Worm (Caenorhabditis elegans): ENCODE data around the gene emb-5.

DNA sequence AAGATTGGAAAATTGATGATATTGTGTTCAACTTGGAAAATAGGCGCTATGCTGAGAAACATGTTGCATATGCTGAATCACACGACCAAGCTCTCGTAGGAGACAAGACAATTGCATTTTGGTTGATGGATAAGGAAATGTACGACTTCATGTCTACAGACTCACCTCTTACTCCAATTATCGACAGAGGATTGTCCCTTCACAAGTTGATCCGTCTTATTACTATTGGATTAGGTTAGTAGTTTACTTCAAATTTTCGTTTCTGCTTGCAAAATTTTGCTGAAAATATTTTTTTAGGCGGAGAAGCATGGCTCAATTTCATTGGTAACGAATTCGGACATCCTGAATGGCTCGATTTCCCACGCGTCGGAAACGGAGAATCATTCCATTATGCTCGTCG, 23.6 kb downstream of the emb-5 start:
- TF ChIP-seq nhr-28 (tag; optimal IDR thresholded peaks at IDR 0.05): no peak
- TF ChIP-seq skn-1 (tag; optimal IDR thresholded peaks at IDR 0.05): no peak
- TF ChIP-seq set-16 (GFP tag; IDR thresholded peaks at IDR 0.05): no peak
- no peak for TF ChIP-seq mxl-3 (GFP tag; optimal IDR thresholded peaks at IDR 0.05)
- TF ChIP-seq ceh-20 (GFP tag; IDR thresholded peaks at IDR 0.05): no peak
- TF ChIP-seq nhr-25 (tag; optimal IDR thresholded peaks at IDR 0.05; ENCODE audit: borderline replicate concordance, insufficient read depth): no peak
- no peak for TF ChIP-seq daf-16 (GFP tag; optimal IDR thresholded peaks at IDR 0.05)
- TF ChIP-seq daf-16 (tag; optimal IDR thresholded peaks at IDR 0.05): no peak
- no peak for TF ChIP-seq ama-1 (optimal IDR thresholded peaks at IDR 0.05)
- TF ChIP-seq snpc-1.2 (GFP tag; IDR thresholded peaks at IDR 0.05): no peak
- TF ChIP-seq ceh-82 (tag; optimal IDR thresholded peaks at IDR 0.05): no peak
- no peak for TF ChIP-seq dmd-9 (GFP tag; IDR thresholded peaks at IDR 0.05)
- no peak for TF ChIP-seq hlh-30 (tag; optimal IDR thresholded peaks at IDR 0.05; ENCODE audit: insufficient read depth)
- TF ChIP-seq unc-62 (GFP tag; optimal IDR thresholded peaks at IDR 0.05 in 1 of 2): peak in 1 of 2 experiments; percentile 92
- no peak for TF ChIP-seq unc-62 (tag; optimal IDR thresholded peaks at IDR 0.05)

All from whole organism, L4 larva.